Fruit fly (Drosophila melanogaster) whole organism: ENCODE measurements around the gene CG13599.

Source experiments
- CG8478 ChIP-seq: fragments of >200 bp; optimal IDR thresholded peaks from 2 replicates; lab custom pipeline; 2018; ENCODE audit warnings: inconsistent platforms
- Dll ChIP-seq: fragments of >200 bp; optimal IDR thresholded peaks from 2 replicates; lab custom pipeline; 2017
- EcR ChIP-seq, 2 experiments: fragments of >200 bp; optimal IDR thresholded peaks; 2 replicates each; lab custom pipeline; 2017; ENCODE audit warnings: missing biosample characterization in 2 of 2, missing genetic modification characterization in 2 of 2, missing genetic modification reagents in 2 of 2
- pan ChIP-seq: fragments of >200 bp; optimal IDR thresholded peaks from 2 replicates; lab custom pipeline; 2017
- psq ChIP-seq: fragments of >200 bp; optimal IDR thresholded peaks from 2 replicates; lab custom pipeline; 2017
- usp ChIP-seq: fragments of >200 bp; optimal IDR thresholded peaks from 2 replicates; lab custom pipeline; 2017; ENCODE audit warnings: missing biosample characterization, missing genetic modification characterization, mixed read lengths

DNA sequence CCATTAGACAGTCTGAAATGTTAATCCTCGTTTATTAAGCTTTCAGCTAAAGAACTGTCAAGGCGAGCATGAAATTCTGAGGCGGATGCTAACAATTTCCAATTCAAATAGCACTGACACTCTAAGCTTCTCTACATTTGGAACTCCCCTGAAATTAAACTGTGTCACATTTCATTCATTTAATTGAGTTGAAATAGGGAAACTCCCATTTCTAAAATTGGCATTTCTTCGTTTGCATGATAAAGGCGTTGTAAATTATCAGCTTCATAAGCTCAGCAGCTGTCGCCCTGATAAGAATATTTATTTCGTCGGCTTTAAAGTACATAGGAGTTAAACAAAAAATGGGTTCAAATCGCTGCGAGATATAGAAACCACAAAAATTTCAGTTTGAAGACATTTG, 46.3 kb upstream of the CG13599 start:
- TF ChIP-seq CG8478 (lab: Kevin White, UChicago), result no peak
- TF ChIP-seq Dll (lab: Kevin White, UChicago), result no peak
- TF ChIP-seq pan (lab: Kevin White, UChicago), result no peak
- no peak for TF ChIP-seq usp
- no peak for TF ChIP-seq psq
- no peak for TF ChIP-seq EcR (GFP tag; optimal IDR thresholded peaks at IDR 0.05; lab: Kevin White, UChicago)
